Worm (Caenorhabditis elegans): Measurements from ENCODE around the gene ins-23.
A peak's percentile ranks its signal among the peaks of the same experiment; 100 is the strongest.

ins-23 gene

DNA sequence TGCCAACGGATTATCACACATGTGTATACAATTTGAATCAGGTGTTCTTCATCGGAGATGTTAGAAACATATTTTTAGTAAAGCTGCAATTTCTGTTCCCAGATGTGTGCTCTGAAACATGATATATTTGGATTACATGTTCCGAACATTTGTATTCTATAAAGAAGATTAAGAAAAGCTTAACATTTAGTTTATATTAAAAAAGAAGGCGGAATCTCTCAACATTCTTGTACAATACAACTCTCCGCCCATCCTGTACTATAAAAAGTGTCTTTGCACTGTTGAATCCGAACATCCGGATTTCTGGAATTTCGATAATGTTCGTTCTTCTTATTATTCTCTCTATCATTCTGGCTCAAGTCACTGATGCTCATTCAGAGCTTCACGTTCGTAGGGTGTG is at the start of gene ins-23:
Gene ins-23 (plus strand): TSS at position 301 of the 400 bp plus-strand sequence.
- no peak for TF ChIP-seq T26A8.4 (GFP tag; IDR thresholded peaks at IDR 0.05)
- TF ChIP-seq aha-1 (tag), result peak; percentile 58
- no peak for TF ChIP-seq lin-13 (GFP tag; optimal IDR thresholded peaks at IDR 0.05)

DNA sequence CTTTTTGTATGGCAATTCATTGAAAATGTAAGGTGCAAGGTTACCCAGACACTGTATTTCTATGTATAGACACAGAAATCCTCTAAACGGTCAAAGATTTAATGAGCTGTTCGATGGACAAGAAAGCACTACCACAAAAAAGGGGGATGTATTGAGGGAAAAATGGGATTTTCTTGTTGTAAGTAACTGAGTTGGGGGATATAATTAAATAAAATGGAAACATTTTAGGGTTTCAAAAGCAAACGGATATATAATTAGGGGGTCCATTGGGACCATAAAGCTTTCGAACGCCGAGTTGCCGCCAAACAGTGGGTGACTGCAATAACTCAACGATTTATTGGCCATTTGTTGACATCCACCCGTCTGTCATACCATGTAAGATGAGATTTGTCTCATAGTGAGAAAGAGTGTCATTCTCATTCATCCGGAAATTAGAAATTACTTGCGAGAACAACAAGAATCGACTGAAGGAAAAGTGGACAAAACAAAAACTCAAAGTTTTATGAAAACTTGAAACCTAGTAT is 45.9 kb upstream of the ins-23 start:
- TF ChIP-seq ZK546.5 (tag; optimal IDR thresholded peaks at IDR 0.05) (no peak), set-16 (GFP tag; IDR thresholded peaks at IDR 0.05) (no peak), vab-7 (GFP tag; IDR thresholded peaks at IDR 0.05) (no peak), mxl-3 (GFP tag; optimal IDR thresholded peaks at IDR 0.05) (no peak), unc-62 (GFP tag; optimal IDR thresholded peaks at IDR 0.05 in 1 of 2) (peak in 1 of 2 experiments; percentile 58), unc-62 (tag; optimal IDR thresholded peaks at IDR 0.05) (no peak), zfp-2 (tag; optimal IDR thresholded peaks at IDR 0.05) (no peak), aha-1 (tag) (peak; percentile 66), Y75B8A.6 (GFP tag; IDR thresholded peaks at IDR 0.05) (no peak), daf-8 (GFP tag; IDR thresholded peaks at IDR 0.05) (no peak), daf-16 (GFP tag; optimal IDR thresholded peaks at IDR 0.05) (no peak), daf-16 (tag; optimal IDR thresholded peaks at IDR 0.05) (no peak), hlh-11 (tag; optimal IDR thresholded peaks at IDR 0.05) (no peak), daf-19 (GFP tag; conservative IDR thresholded peaks at IDR 0.05) (no peak), cey-2 (tag; optimal IDR thresholded peaks at IDR 0.05; ENCODE audit: borderline replicate concordance, insufficient read depth) (no peak), nhr-28 (tag; optimal IDR thresholded peaks at IDR 0.05) (no peak)

- TF ChIP-seq nhr-10 (tag; optimal IDR thresholded peaks at IDR 0.05) (no peak), aha-1 (tag) (peak; percentile 65)
Measured at ce11 chrIII:9984604-9985003, 43.4 kb upstream of the ins-23 start.

ce11 chrIII:9985542-9985941 is 42.5 kb upstream of the ins-23 start:
- TF ChIP-seq nhr-6 (tag; optimal IDR thresholded peaks at IDR 0.05) (no peak), fos-1 (tag; optimal IDR thresholded peaks at IDR 0.05) (no peak), pqm-1 (tag; optimal IDR thresholded peaks at IDR 0.05) (no peak), nhr-102 (tag; optimal IDR thresholded peaks at IDR 0.05) (no peak), gei-8 (GFP tag; optimal IDR thresholded peaks at IDR 0.05) (no peak), daf-12 (tag; optimal IDR thresholded peaks at IDR 0.05) (no peak), php-3 (GFP tag; IDR thresholded peaks at IDR 0.05) (no peak), nhr-25 (tag; optimal IDR thresholded peaks at IDR 0.05; ENCODE audit: borderline replicate concordance, insufficient read depth) (no peak), jun-1 (tag; optimal IDR thresholded peaks at IDR 0.05) (no peak), T26A8.4 (GFP tag; IDR thresholded peaks at IDR 0.05) (no peak), lim-7 (GFP tag; IDR thresholded peaks at IDR 0.05) (no peak), saeg-2 (GFP tag; IDR thresholded peaks at IDR 0.05) (no peak), zfp-3 (GFP tag; conservative IDR thresholded peaks at IDR 0.05) (no peak), spr-1 (tag; optimal IDR thresholded peaks at IDR 0.05) (no peak), aha-1 (tag) (no peak), arid-1 (GFP tag; conservative IDR thresholded peaks at IDR 0.05) (no peak), R02D3.7 (tag; optimal IDR thresholded peaks at IDR 0.05) (no peak), tag-97 (GFP tag; IDR thresholded peaks at IDR 0.05) (no peak)

ce11 chrIII:9986827-9987429 is 41.1 kb upstream of the ins-23 start, which contains the start of gene C05B5.12:
Gene C05B5.12, plus strand, starts transcription at chrIII:9987379.
- TF ChIP-seq aha-1 (tag) (peak; percentile 61), ceh-20 (GFP tag; IDR thresholded peaks at IDR 0.05) (no peak)

Data from whole organism, L4 larva.